Worm (Caenorhabditis elegans): ENCODE measurements around the gene ZC21.8.

ZC21.8 gene

ce11 chrIII:8535445-8535844, 15.7 kb upstream of the ZC21.8 start:
- TF ChIP-seq ref-1 (GFP tag; conservative IDR thresholded peaks at IDR 0.05) (no peak), ztf-23 (GFP tag; IDR thresholded peaks at IDR 0.05) (no peak), ztf-29 (GFP tag; IDR thresholded peaks at IDR 0.05) (no peak), cog-1 (tag; optimal IDR thresholded peaks at IDR 0.05) (no peak), flt-1 (GFP tag; IDR thresholded peaks at IDR 0.05) (no peak), klf-2 (GFP tag; conservative IDR thresholded peaks at IDR 0.05) (no peak)

- no peak for TF ChIP-seq T22C8.4 (GFP tag; IDR thresholded peaks at IDR 0.05)
- no peak for TF ChIP-seq ztf-29 (GFP tag; IDR thresholded peaks at IDR 0.05)
- TF ChIP-seq cog-1 (tag; optimal IDR thresholded peaks at IDR 0.05) = no peak
- no peak for TF ChIP-seq tab-1 (GFP tag; IDR thresholded peaks at IDR 0.05)
Observed at ce11 chrIII:8534647-8535181, 14.9 kb upstream of the ZC21.8 start, which contains the start of gene trp-1. trp-1 (plus strand) TSS chrIII:8535131.

- TF ChIP-seq cog-1 (tag; optimal IDR thresholded peaks at IDR 0.05) = no peak
- no peak for TF ChIP-seq tab-1 (GFP tag; IDR thresholded peaks at IDR 0.05)
- no peak for TF ChIP-seq flt-1 (GFP tag; IDR thresholded peaks at IDR 0.05)
- TF ChIP-seq ztf-23 (GFP tag; IDR thresholded peaks at IDR 0.05) = no peak
- no peak for TF ChIP-seq med-1 (GFP tag; optimal IDR thresholded peaks at IDR 0.05; ENCODE audit: insufficient read depth)
- TF ChIP-seq klf-2 (GFP tag; conservative IDR thresholded peaks at IDR 0.05) = no peak
- TF ChIP-seq T22C8.4 (GFP tag; IDR thresholded peaks at IDR 0.05) = no peak
- TF ChIP-seq ref-1 (GFP tag; conservative IDR thresholded peaks at IDR 0.05) = no peak
- no peak for TF ChIP-seq ztf-29 (GFP tag; IDR thresholded peaks at IDR 0.05)
Observed at ce11 chrIII:8533900-8534299, 14.1 kb upstream of the ZC21.8 start.

ce11 chrIII:8529772-8530171, 10.0 kb upstream of the ZC21.8 start, which contains the start of gene ZC21.10:
ZC21.10 (plus strand) TSS chrIII:8530072.
- TF ChIP-seq klf-2 (GFP tag; conservative IDR thresholded peaks at IDR 0.05) = no peak

- TF ChIP-seq T22C8.4 (GFP tag; IDR thresholded peaks at IDR 0.05) (no peak), klf-2 (GFP tag; conservative IDR thresholded peaks at IDR 0.05) (0 out of 2 replicates have a peak, but pooled peaks have one; percentile 48), tab-1 (GFP tag; IDR thresholded peaks at IDR 0.05) (0 out of 2 replicates have a peak, but pooled peaks have one; percentile 46), flt-1 (GFP tag; IDR thresholded peaks at IDR 0.05) (no peak)
Observed at ce11 chrIII:8529002-8529401, 9.2 kb upstream of the ZC21.8 start.

ce11 chrIII:8524773-8525172, 5.0 kb upstream of the ZC21.8 start, which contains the start of gene idpp-15:
idpp-15 (plus strand) TSS chrIII:8525073.
- TF ChIP-seq ztf-29 (GFP tag; IDR thresholded peaks at IDR 0.05) (no peak), cog-1 (tag; optimal IDR thresholded peaks at IDR 0.05) (no peak), ref-1 (GFP tag; conservative IDR thresholded peaks at IDR 0.05) (no peak), klf-2 (GFP tag; conservative IDR thresholded peaks at IDR 0.05) (no peak), tab-1 (GFP tag; IDR thresholded peaks at IDR 0.05) (no peak), flt-1 (GFP tag; IDR thresholded peaks at IDR 0.05) (no peak)

- TF ChIP-seq cog-1 (tag; optimal IDR thresholded peaks at IDR 0.05) = no peak
Observed at ce11 chrIII:8521654-8522392, 2.0 kb upstream of the ZC21.8 start.

ce11 chrIII:8520589-8520988, 803 bp upstream of the ZC21.8 start:
- TF ChIP-seq flt-1 (GFP tag; IDR thresholded peaks at IDR 0.05) (no peak), ztf-23 (GFP tag; IDR thresholded peaks at IDR 0.05) (no peak), med-1 (GFP tag; optimal IDR thresholded peaks at IDR 0.05; ENCODE audit: insufficient read depth) (no peak), T22C8.4 (GFP tag; IDR thresholded peaks at IDR 0.05) (no peak), klf-2 (GFP tag; conservative IDR thresholded peaks at IDR 0.05) (no peak), ref-1 (GFP tag; conservative IDR thresholded peaks at IDR 0.05) (no peak), ztf-29 (GFP tag; IDR thresholded peaks at IDR 0.05) (no peak), cog-1 (tag; optimal IDR thresholded peaks at IDR 0.05) (no peak), tab-1 (GFP tag; IDR thresholded peaks at IDR 0.05) (no peak)

- TF ChIP-seq med-1 (GFP tag; optimal IDR thresholded peaks at IDR 0.05; ENCODE audit: insufficient read depth) = no peak
- TF ChIP-seq tab-1 (GFP tag; IDR thresholded peaks at IDR 0.05) = no peak
- TF ChIP-seq flt-1 (GFP tag; IDR thresholded peaks at IDR 0.05) = no peak
- no peak for TF ChIP-seq T22C8.4 (GFP tag; IDR thresholded peaks at IDR 0.05)
- no peak for TF ChIP-seq ztf-23 (GFP tag; IDR thresholded peaks at IDR 0.05)
- no peak for TF ChIP-seq ztf-29 (GFP tag; IDR thresholded peaks at IDR 0.05)
Observed at ce11 chrIII:8518990-8519389, 796 bp downstream of the ZC21.8 start.

- TF ChIP-seq klf-2 (GFP tag; conservative IDR thresholded peaks at IDR 0.05) (no peak), T22C8.4 (GFP tag; IDR thresholded peaks at IDR 0.05) (no peak), ref-1 (GFP tag; conservative IDR thresholded peaks at IDR 0.05) (no peak), tab-1 (GFP tag; IDR thresholded peaks at IDR 0.05) (no peak), med-1 (GFP tag; optimal IDR thresholded peaks at IDR 0.05; ENCODE audit: insufficient read depth) (no peak), ztf-23 (GFP tag; IDR thresholded peaks at IDR 0.05) (no peak), flt-1 (GFP tag; IDR thresholded peaks at IDR 0.05) (no peak), ztf-29 (GFP tag; IDR thresholded peaks at IDR 0.05) (no peak), cog-1 (tag; optimal IDR thresholded peaks at IDR 0.05) (no peak)
Observed at ce11 chrIII:8512279-8512942, 7.4 kb downstream of the ZC21.8 start.

All from whole organism, midembryonic.